Worm (Caenorhabditis elegans) whole organism, L4/young adult: Measurements from ENCODE around the gene srh-44.

Experiments used
- W03F9.2 ChIP-seq: fragments of 150-350 bp; optimal IDR thresholded peaks from 2 replicates; lab custom pipeline; 2014; ENCODE audit warnings: missing biosample characterization, missing genetic modification characterization
- dao-5 ChIP-seq: sonication (generic microtip); optimal IDR thresholded peaks from 2 replicates; lab custom pipeline; 2016; ENCODE audit warnings: missing genotype, missing genetic modification characterization, moderate library complexity, missing compliant biosample characterization

DNA sequence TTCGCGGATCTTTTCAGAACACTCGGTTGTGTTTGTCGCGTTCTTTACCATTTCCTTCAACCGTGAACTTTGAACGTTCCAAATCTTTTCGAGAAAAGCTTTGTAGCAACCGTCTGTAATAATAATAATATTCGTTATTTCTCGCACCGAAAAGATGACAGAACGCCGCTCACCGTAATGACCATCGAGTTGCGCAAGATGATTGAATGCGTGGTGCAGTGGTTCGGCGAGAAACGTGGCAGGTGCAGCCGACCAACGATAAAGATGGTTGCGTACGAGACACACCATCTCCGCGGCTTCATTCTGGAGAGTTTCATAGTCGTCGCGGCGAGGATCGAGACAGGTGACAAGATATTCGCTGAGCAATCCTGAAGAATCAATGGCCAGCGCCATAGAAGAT is 28.1 kb downstream of the srh-44 start:
- TF ChIP-seq W03F9.2 = no peak
- no peak for TF ChIP-seq dao-5
